Worm (Caenorhabditis elegans): ENCODE measurements around the gene adt-3.

The adt-3 gene

ce11 chrX:3931350-3931749 lies at the start of gene adt-3:
adt-3 (plus strand) TSS chrX:3931650.
- TF ChIP-seq W03F9.2 (tag; optimal IDR thresholded peaks at IDR 0.05), result no peak
- no peak for TF ChIP-seq him-1 (tag; optimal IDR thresholded peaks at IDR 0.05)
- no peak for TF ChIP-seq dao-5 (tag; optimal IDR thresholded peaks at IDR 0.05)

DNA sequence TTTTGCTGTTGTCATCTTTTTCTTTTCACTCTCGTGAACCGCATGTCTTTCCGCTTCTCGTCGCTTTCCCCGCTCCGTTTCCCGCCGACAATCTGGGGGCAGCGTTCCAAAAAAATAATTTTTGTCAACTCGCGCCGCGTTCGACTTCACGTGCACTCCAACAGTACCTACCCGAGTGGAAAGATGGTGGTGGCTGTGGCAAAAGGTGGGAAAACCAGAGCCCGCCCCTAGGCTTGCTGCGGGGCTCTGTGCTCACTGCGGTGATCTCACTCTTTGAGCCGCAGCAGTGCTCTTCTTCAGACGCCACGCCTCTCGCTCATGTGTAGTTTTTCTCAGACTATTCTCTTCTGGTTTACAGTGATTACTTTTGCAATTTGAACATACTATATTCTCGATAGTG lies 43.9 kb upstream of the adt-3 start:
- TF ChIP-seq dao-5 (tag; optimal IDR thresholded peaks at IDR 0.05) (no peak), W03F9.2 (tag; optimal IDR thresholded peaks at IDR 0.05) (no peak), him-1 (tag; optimal IDR thresholded peaks at IDR 0.05) (no peak)

- no peak for TF ChIP-seq W03F9.2 (tag; optimal IDR thresholded peaks at IDR 0.05)
- no peak for TF ChIP-seq dao-5 (tag; optimal IDR thresholded peaks at IDR 0.05)
- TF ChIP-seq him-1 (tag; optimal IDR thresholded peaks at IDR 0.05), result no peak
Measured at ce11 chrX:3895577-3895976, 35.9 kb upstream of the adt-3 start, which contains the start of gene F47F2.3. F47F2.3 (minus strand) TSS chrX:3895677.

- TF ChIP-seq W03F9.2 (tag; optimal IDR thresholded peaks at IDR 0.05), result no peak
- TF ChIP-seq him-1 (tag; optimal IDR thresholded peaks at IDR 0.05), result peak; percentile 8
Measured at ce11 chrX:3898255-3899177, 32.9 kb upstream of the adt-3 start.

- TF ChIP-seq him-1 (tag; optimal IDR thresholded peaks at IDR 0.05) (no peak), dao-5 (tag; optimal IDR thresholded peaks at IDR 0.05) (no peak), W03F9.2 (tag; optimal IDR thresholded peaks at IDR 0.05) (no peak)
Measured at ce11 chrX:3900715-3901114, 30.7 kb upstream of the adt-3 start.

DNA sequence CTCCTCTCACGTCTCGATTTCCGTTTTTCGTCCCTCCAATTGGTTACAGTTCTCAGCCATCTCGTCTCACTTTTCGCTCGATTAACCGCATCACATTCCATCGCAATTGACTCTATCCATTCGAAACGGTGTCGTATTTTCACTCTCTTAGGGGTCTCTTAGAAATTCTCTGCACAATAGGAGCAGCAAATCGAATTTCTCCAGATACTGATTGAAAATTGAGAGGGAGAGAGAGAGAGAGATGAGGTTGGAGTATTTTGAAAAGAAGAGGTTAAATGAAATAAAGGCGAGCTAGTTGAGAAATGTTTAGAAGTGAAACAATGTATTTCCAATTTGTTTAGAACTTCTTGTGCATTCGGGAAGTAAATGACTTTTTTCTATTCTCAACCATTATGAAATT lies 30.1 kb upstream of the adt-3 start:
- no peak for TF ChIP-seq W03F9.2 (tag; optimal IDR thresholded peaks at IDR 0.05)
- no peak for TF ChIP-seq dao-5 (tag; optimal IDR thresholded peaks at IDR 0.05)
- TF ChIP-seq him-1 (tag; optimal IDR thresholded peaks at IDR 0.05), result no peak

DNA sequence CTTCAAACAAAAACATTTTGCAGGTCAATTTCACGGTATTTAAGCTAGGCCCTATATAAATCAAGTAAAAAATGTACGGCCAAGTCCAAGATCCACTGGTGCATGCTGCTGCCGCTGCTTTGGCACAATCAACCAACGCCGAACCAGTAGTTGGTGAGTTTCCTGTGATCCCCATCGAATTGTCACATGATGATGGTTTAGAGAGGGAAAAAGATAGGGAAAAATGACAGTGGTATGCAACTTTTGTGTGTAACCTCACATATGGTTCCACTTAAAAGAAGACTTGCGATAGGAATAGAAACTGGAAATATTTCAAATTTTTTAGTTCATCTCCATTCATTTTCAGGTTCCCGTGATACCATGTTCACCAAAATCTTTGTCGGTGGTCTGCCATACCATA lies 26.9 kb upstream of the adt-3 start, which contains the start of gene sup-12:
Gene sup-12, plus strand, starts transcription at position 17 of the 400 bp plus-strand sequence.
- TF ChIP-seq W03F9.2 (tag; optimal IDR thresholded peaks at IDR 0.05), result no peak
- no peak for TF ChIP-seq dao-5 (tag; optimal IDR thresholded peaks at IDR 0.05)
- no peak for TF ChIP-seq him-1 (tag; optimal IDR thresholded peaks at IDR 0.05)

DNA sequence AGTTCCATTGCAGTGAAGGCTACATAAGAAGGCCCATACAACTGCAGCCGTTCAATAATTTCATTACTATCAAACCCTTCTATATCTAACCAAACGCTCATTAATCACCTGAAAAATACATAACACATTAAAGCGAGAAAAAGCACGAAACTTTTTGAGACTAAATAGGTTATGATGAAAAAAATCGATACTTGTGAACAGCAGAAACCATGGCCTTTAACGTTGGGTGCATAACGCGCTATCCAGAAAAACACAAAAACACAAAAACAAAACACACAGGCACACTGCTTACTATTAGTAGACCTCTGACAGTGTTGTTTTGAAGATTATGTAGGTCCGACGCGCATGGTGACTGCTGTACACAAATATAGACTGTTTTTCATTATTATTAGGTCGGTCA lies 20.2 kb upstream of the adt-3 start, which contains the start of gene T22B2.5:
Gene T22B2.5, minus strand, starts transcription at position 101 of the 400 bp plus-strand sequence.
- TF ChIP-seq W03F9.2 (tag; optimal IDR thresholded peaks at IDR 0.05), result no peak
- TF ChIP-seq him-1 (tag; optimal IDR thresholded peaks at IDR 0.05), result no peak
- no peak for TF ChIP-seq dao-5 (tag; optimal IDR thresholded peaks at IDR 0.05)

DNA sequence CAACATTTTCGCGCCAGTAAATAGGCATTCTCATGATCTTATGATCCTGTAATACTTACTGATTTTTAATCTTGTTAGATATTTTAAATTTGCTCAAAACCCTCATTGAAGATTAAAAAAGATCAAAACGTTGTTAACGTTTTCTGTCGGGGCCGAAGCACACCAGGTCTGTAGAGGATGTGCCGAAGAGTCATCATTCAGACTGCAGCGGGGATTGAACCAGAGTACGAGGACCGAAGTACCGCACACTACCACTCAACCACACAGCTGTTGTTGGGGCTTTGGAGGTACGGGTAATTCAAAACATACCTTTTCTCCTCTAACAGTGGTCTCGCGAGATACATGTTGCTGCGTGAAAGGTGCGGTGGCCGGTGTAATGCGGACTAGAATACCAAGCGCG lies 17.2 kb upstream of the adt-3 start:
- TF ChIP-seq dao-5 (tag; optimal IDR thresholded peaks at IDR 0.05), result no peak
- no peak for TF ChIP-seq W03F9.2 (tag; optimal IDR thresholded peaks at IDR 0.05)
- no peak for TF ChIP-seq him-1 (tag; optimal IDR thresholded peaks at IDR 0.05)

DNA sequence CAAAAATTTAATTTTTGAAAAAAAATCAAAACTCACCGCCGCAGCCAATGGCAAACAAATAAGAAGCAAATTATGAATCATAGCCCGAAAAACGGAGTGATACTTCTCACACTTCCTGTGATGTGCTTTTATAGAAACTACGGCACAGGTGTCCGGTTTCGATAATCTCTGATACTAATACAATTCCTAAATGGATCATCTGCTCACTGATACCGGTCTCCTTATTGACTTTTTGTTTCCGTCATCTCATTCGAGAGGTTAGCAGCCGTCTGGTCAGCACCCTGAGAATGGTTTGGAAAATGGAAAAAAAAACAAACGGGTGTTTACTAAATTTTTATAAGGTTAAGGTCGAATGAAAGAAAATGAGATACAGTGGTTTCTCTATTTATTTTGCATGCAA lies 15.7 kb upstream of the adt-3 start, which contains the start of gene idpp-9:
Gene idpp-9, minus strand, starts transcription at position 101 of the 400 bp plus-strand sequence.
- TF ChIP-seq dao-5 (tag; optimal IDR thresholded peaks at IDR 0.05) (no peak), him-1 (tag; optimal IDR thresholded peaks at IDR 0.05) (no peak), W03F9.2 (tag; optimal IDR thresholded peaks at IDR 0.05) (no peak)

DNA sequence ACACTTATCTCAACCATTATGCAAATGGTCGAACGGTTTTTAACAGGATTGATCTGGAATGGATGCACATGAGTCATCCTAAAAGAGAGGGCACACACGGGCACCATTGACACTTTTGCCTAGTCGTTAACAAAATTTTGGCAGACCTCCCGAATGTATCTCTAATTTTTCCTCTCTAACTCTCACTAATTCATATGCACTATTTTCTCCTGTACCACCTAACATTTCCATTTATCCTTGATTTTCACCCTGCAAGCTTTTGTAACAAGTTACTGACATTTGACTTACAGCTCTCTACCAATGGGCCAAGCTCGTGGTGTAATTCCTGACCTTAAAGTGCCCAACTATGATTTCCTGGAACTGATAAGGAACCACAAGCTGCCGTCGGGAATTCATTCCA lies 14.4 kb upstream of the adt-3 start, which contains the start of gene T22B2.3:
Gene T22B2.3, plus strand, starts transcription at position 301 of the 400 bp plus-strand sequence.
- no peak for TF ChIP-seq him-1 (tag; optimal IDR thresholded peaks at IDR 0.05)
- TF ChIP-seq dao-5 (tag; optimal IDR thresholded peaks at IDR 0.05), result no peak
- TF ChIP-seq W03F9.2 (tag; optimal IDR thresholded peaks at IDR 0.05), result no peak

DNA sequence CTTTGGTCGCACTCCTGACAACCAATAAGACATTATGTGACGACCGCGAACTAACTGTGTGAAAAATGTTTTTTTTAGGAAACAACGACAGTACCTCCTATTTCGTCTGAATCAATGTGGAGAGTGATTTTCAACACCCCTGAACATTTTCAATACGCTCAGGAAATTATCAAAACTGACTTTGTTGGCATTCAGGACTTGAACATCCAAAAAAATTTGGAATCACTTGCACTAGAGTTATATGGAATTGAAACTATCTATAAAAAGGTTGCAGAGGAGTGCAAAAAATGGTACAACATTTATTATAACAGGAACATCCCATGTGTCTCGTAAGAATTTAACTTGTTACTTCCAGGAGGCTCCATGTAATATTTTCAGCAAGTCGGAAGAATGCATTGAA lies 13.3 kb upstream of the adt-3 start:
- TF ChIP-seq dao-5 (tag; optimal IDR thresholded peaks at IDR 0.05) (no peak), him-1 (tag; optimal IDR thresholded peaks at IDR 0.05) (no peak), W03F9.2 (tag; optimal IDR thresholded peaks at IDR 0.05) (no peak)

- TF ChIP-seq dao-5 (tag; optimal IDR thresholded peaks at IDR 0.05) (no peak), him-1 (tag; optimal IDR thresholded peaks at IDR 0.05) (no peak), W03F9.2 (tag; optimal IDR thresholded peaks at IDR 0.05) (no peak)
Measured at ce11 chrX:3919689-3920088, 11.8 kb upstream of the adt-3 start.

- TF ChIP-seq dao-5 (tag; optimal IDR thresholded peaks at IDR 0.05), result no peak
- no peak for TF ChIP-seq him-1 (tag; optimal IDR thresholded peaks at IDR 0.05)
- TF ChIP-seq W03F9.2 (tag; optimal IDR thresholded peaks at IDR 0.05), result no peak
Measured at ce11 chrX:3920101-3920500, 11.3 kb upstream of the adt-3 start, which contains the start of gene T22B2.2. T22B2.2 (plus strand) TSS chrX:3920401.

Measured in whole organism, L4/young adult.